Worm (Caenorhabditis elegans): ENCODE data around the gene F09C6.11.

F09C6.11 gene

ce11 chrV:16909871-16910270, 27.8 kb upstream of the F09C6.11 start, which contains the start of gene F09C6.16:
TSS of gene F09C6.16 (minus strand) at chrV:16909971.
- TF ChIP-seq nhr-90 (tag; optimal IDR thresholded peaks at IDR 0.05; ENCODE audit: poor library complexity) (no peak), efl-1 (optimal IDR thresholded peaks at IDR 0.05) (no peak), efl-1 (GFP tag; optimal IDR thresholded peaks at IDR 0.05 in 1 of 2) (peak in 1 of 2 experiments; percentile 28)

- no peak for TF ChIP-seq ceh-8 (GFP tag; optimal IDR thresholded peaks at IDR 0.05)
- no peak for TF ChIP-seq unc-86 (tag; optimal IDR thresholded peaks at IDR 0.05)
- no peak for TF ChIP-seq C34B4.2 (tag; optimal IDR thresholded peaks at IDR 0.05)
- TF ChIP-seq C04F5.9 (tag; optimal IDR thresholded peaks at IDR 0.05), result no peak
- TF ChIP-seq Y116A8C.19 (tag; optimal IDR thresholded peaks at IDR 0.05; ENCODE audit: borderline replicate concordance), result no peak
- no peak for TF ChIP-seq nhr-85 (tag)
- TF ChIP-seq jun-1 (tag; optimal IDR thresholded peaks at IDR 0.05), result no peak
- TF ChIP-seq grh-1 (GFP tag; IDR thresholded peaks at IDR 0.05), result no peak
- TF ChIP-seq ceh-82 (tag; optimal IDR thresholded peaks at IDR 0.05), result no peak
- no peak for TF ChIP-seq nhr-77 (tag; optimal IDR thresholded peaks at IDR 0.05)
- TF ChIP-seq lin-13 (GFP tag; optimal IDR thresholded peaks at IDR 0.05), result no peak
- TF ChIP-seq nhr-71 (tag; optimal IDR thresholded peaks at IDR 0.05), result no peak
- TF ChIP-seq mab-9 (GFP tag; IDR thresholded peaks at IDR 0.05), result no peak
- TF ChIP-seq fkh-4 (tag; optimal IDR thresholded peaks at IDR 0.05; ENCODE audit: borderline replicate concordance), result no peak
- no peak for TF ChIP-seq swsn-7 (tag; optimal IDR thresholded peaks at IDR 0.05)
- TF ChIP-seq aly-2 (tag; optimal IDR thresholded peaks at IDR 0.05), result no peak
- TF ChIP-seq snpc-4 (tag; optimal IDR thresholded peaks at IDR 0.05), result no peak
Observed at ce11 chrV:16904612-16905011, 22.5 kb upstream of the F09C6.11 start, which contains the start of gene nhr-262. TSS of gene nhr-262 (plus strand) at chrV:16904912.

- no peak for TF ChIP-seq aly-2 (tag; optimal IDR thresholded peaks at IDR 0.05)
- TF ChIP-seq nhr-85 (tag), result no peak
- no peak for TF ChIP-seq pag-3 (tag; optimal IDR thresholded peaks at IDR 0.05; ENCODE audit: borderline replicate concordance, insufficient read depth)
- no peak for TF ChIP-seq fkh-4 (tag; optimal IDR thresholded peaks at IDR 0.05; ENCODE audit: borderline replicate concordance)
- no peak for TF ChIP-seq C16A3.4 (tag; optimal IDR thresholded peaks at IDR 0.05)
- TF ChIP-seq ama-1 (optimal IDR thresholded peaks at IDR 0.05), result no peak
Observed at ce11 chrV:16902726-16903125, 20.6 kb upstream of the F09C6.11 start, which contains the start of gene srd-68. TSS of gene srd-68 (minus strand) at chrV:16902826.

- TF ChIP-seq vab-15 (tag; optimal IDR thresholded peaks at IDR 0.05) (no peak), unc-98 (GFP tag; IDR thresholded peaks at IDR 0.05) (no peak), C16A3.4 (tag; optimal IDR thresholded peaks at IDR 0.05) (no peak), fkh-10 (GFP tag; optimal IDR thresholded peaks at IDR 0.05) (no peak), nhr-85 (tag) (no peak), ces-1 (GFP tag; optimal IDR thresholded peaks at IDR 0.05) (no peak), swsn-7 (tag; optimal IDR thresholded peaks at IDR 0.05) (no peak), rnt-1 (tag; optimal IDR thresholded peaks at IDR 0.05) (no peak), fos-1 (tag; optimal IDR thresholded peaks at IDR 0.05) (no peak), mef-2 (tag; optimal IDR thresholded peaks at IDR 0.05) (no peak), alr-1 (tag; optimal IDR thresholded peaks at IDR 0.05; ENCODE audit: borderline replicate concordance) (no peak), aha-1 (tag; optimal IDR thresholded peaks at IDR 0.05) (no peak), mdl-1 (tag; optimal IDR thresholded peaks at IDR 0.05) (no peak)
Observed at ce11 chrV:16899355-16899754, 17.2 kb upstream of the F09C6.11 start, which contains the start of gene fbxa-45. TSS of gene fbxa-45 (minus strand) at chrV:16899455.

- no peak for TF ChIP-seq sptf-1 (tag; optimal IDR thresholded peaks at IDR 0.05)
Observed at ce11 chrV:16893440-16893839, 11.3 kb upstream of the F09C6.11 start, which contains the start of gene F09C6.15. TSS of gene F09C6.15 (plus strand) at chrV:16893740.
